Fruit fly (Drosophila melanogaster): ENCODE results near the gene ush.

The ush gene

DNA sequence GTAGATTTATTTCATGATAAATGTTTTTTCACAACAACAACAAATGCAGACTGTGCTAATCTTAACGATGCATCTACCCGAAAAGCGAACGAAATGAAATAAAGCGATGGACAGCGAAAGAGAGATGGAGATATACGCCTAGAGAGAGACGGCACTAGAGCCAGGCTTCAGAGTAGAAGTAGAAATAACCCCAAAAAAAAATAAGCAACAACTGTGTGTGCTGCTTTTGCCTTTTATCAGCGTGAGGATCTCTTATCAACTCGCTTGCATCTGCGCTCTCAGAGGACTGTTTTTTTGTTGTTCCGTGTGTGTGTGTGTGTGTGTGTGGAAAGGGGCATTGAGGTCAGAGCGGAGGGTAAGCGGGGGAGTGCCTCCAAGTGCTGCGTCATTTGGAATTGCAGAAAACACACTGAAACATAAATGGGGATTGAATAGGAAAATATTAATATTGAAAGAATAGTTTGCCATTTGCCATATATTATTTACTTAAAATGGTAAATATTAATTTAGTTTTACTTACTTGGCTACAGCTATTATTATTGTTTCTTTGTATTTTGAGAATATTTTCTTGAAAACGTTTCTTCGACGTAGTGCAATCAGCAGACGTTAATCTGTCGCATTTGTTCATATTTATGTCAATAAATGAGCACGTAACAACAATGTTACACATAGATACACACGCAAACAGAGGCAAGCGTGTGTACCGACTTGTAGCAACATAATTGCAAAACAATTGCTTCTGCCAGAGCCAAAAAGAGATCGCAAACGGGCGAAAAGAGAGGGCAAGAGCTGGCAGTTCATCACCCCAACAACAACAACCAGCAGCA, 45.2 kb downstream of the ush start (continued):
- TF ChIP-seq gcm2 (GFP tag; optimal IDR thresholded peaks at IDR 0.05) (no peak), ara (GFP tag; IDR thresholded peaks at IDR 0.05) (no peak), CG34224 (GFP tag; IDR thresholded peaks at IDR 0.05; ENCODE audit: partially characterized antibody) (no peak), CG3281 (GFP tag; optimal IDR thresholded peaks at IDR 0.05) (no peak), stc (GFP tag; IDR thresholded peaks at IDR 0.05) (no peak), Ssrp (tag; optimal IDR thresholded peaks at IDR 0.05) (peak; percentile 49), sima (GFP tag; optimal IDR thresholded peaks at IDR 0.05) (no peak), Pdp1 (GFP tag; optimal IDR thresholded peaks at IDR 0.05) (no peak), CG11093 (GFP tag; IDR thresholded peaks at IDR 0.05) (no peak), insv (GFP tag; optimal IDR thresholded peaks at IDR 0.05) (no peak), dati (GFP tag; IDR thresholded peaks at IDR 0.05) (no peak), CG4730 (GFP tag; IDR thresholded peaks at IDR 0.05) (no peak), CG11696 (GFP tag; IDR thresholded peaks at IDR 0.05) (no peak), Usf (GFP tag; optimal IDR thresholded peaks at IDR 0.05) (no peak), CG34422 (GFP tag; IDR thresholded peaks at IDR 0.05) (0 out of 3 replicates have a peak, but pooled peaks have one; percentile 6), TFAM (GFP tag; optimal IDR thresholded peaks at IDR 0.05) (no peak), lmd (GFP tag; IDR thresholded peaks at IDR 0.05) (no peak), CG10321 (GFP tag; IDR thresholded peaks at IDR 0.05) (peak; percentile 88), gem (tag; optimal IDR thresholded peaks at IDR 0.05) (peak; percentile 45), CG15479 (GFP tag; optimal IDR thresholded peaks at IDR 0.05) (peak; percentile 56), dmrt11E (tag; optimal IDR thresholded peaks at IDR 0.05) (peak; percentile 37), odd (GFP tag; optimal IDR thresholded peaks at IDR 0.05) (no peak), HHEX (GFP tag; optimal IDR thresholded peaks at IDR 0.05) (no peak), NFAT (GFP tag; IDR thresholded peaks at IDR 0.05) (no peak), Fer2 (tag; optimal IDR thresholded peaks at IDR 0.05) (no peak), CG17829 (tag; optimal IDR thresholded peaks at IDR 0.05) (no peak), zen2 (GFP tag; IDR thresholded peaks at IDR 0.05; ENCODE audit: partially characterized antibody) (no peak), C15 (GFP tag; IDR thresholded peaks at IDR 0.05) (no peak), chif (GFP tag; optimal IDR thresholded peaks at IDR 0.05) (no peak), dmrt99B (tag; optimal IDR thresholded peaks at IDR 0.05) (no peak), Med (GFP tag) (peak; percentile 56), Sox102F (GFP tag; optimal IDR thresholded peaks at IDR 0.05) (peak; percentile 10), lov (optimal IDR thresholded peaks at IDR 0.05) (no peak), lov (GFP tag; IDR thresholded peaks at IDR 0.05) (no peak), tll (GFP tag; optimal IDR thresholded peaks at IDR 0.05) (no peak), CG7745 (tag; optimal IDR thresholded peaks at IDR 0.05) (peak; percentile 59), ase (GFP tag; IDR thresholded peaks at IDR 0.05) (0 out of 3 replicates have a peak, but pooled peaks have one; percentile 15), Hr78 (GFP tag; optimal IDR thresholded peaks at IDR 0.05) (no peak), ato (GFP tag; IDR thresholded peaks at IDR 0.05; ENCODE audit: partially characterized antibody) (no peak), CG13775 (GFP tag; optimal IDR thresholded peaks at IDR 0.05) (no peak)

Measured in whole organism, embryonic.